Worm (Caenorhabditis elegans): Measurements from ENCODE around the gene bgal-2.

bgal-2 gene

DNA sequence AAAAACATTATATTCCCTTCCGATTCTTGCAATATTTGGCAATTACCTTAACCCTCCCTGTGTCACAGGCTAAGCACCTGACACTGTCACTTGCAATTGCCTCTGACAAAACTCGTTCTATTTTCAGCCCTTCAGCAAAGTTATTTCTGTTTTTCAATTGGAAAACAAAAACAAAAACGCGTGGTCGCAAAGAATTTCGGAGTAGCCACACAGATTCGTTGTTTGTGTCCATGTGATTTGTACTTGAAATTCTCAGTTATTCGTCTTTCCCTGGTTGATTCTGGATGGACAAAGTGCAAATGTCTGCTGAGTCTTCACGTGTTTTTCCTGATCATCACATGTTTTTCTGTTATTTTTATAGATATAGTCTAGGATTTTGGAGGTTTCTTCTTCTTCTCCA, 48.7 kb upstream of the bgal-2 start (continued):
- TF ChIP-seq mxl-2 (GFP tag; conservative IDR thresholded peaks at IDR 0.05) (no peak), hif-1 (tag; optimal IDR thresholded peaks at IDR 0.05) (peak in 1 of 2 experiments; percentile 54), ztf-7 (tag; optimal IDR thresholded peaks at IDR 0.05) (no peak), php-3 (GFP tag; IDR thresholded peaks at IDR 0.05) (no peak), ceh-62 (tag; optimal IDR thresholded peaks at IDR 0.05) (no peak), R02D3.7 (tag; optimal IDR thresholded peaks at IDR 0.05) (no peak), nhr-41 (GFP tag; IDR thresholded peaks at IDR 0.05) (no peak), nhr-25 (tag; optimal IDR thresholded peaks at IDR 0.05; ENCODE audit: borderline replicate concordance, insufficient read depth) (no peak), ctbp-1 (GFP tag; IDR thresholded peaks at IDR 0.05) (no peak; the same call in 1 of the 2 replicates), Y5F2A.4 (GFP tag; optimal IDR thresholded peaks at IDR 0.05) (no peak), lin-29 (GFP tag; IDR thresholded peaks at IDR 0.05) (no peak), ceh-82 (tag; optimal IDR thresholded peaks at IDR 0.05) (no peak), daf-16 (GFP tag; optimal IDR thresholded peaks at IDR 0.05) (peak in 1 of 2 experiments; percentile 91), daf-16 (tag; optimal IDR thresholded peaks at IDR 0.05) (peak; percentile 23), ceh-44 (GFP tag; IDR thresholded peaks at IDR 0.05) (no peak), nhr-11 (tag; optimal IDR thresholded peaks at IDR 0.05) (peak; percentile 46), zfp-3 (GFP tag; conservative IDR thresholded peaks at IDR 0.05) (no peak), ceh-32 (tag; optimal IDR thresholded peaks at IDR 0.05; ENCODE audit: poor library complexity) (no peak), nhr-102 (tag; optimal IDR thresholded peaks at IDR 0.05) (peak; percentile 17), F44E2.7 (GFP tag; IDR thresholded peaks at IDR 0.05) (no peak), mdl-1 (tag; optimal IDR thresholded peaks at IDR 0.05) (peak; percentile 50 to 91), ces-1 (GFP tag; optimal IDR thresholded peaks at IDR 0.05) (no peak), hmg-1.1 (GFP tag; IDR thresholded peaks at IDR 0.05) (no peak), rbr-2 (tag; optimal IDR thresholded peaks at IDR 0.05) (no peak), daf-12 (tag; optimal IDR thresholded peaks at IDR 0.05) (no peak), unc-62 (GFP tag; optimal IDR thresholded peaks at IDR 0.05 in 1 of 2) (peak in 1 of 2 experiments; percentile 59), unc-62 (tag; optimal IDR thresholded peaks at IDR 0.05) (no peak), snpc-1.2 (GFP tag; IDR thresholded peaks at IDR 0.05) (no peak), zag-1 (tag; optimal IDR thresholded peaks at IDR 0.05) (no peak), unc-130 (GFP tag; optimal IDR thresholded peaks at IDR 0.05) (no peak), Y48G9A.11 (GFP tag; IDR thresholded peaks at IDR 0.05) (no peak), mep-1 (tag; optimal IDR thresholded peaks at IDR 0.05) (no peak), dmd-8 (GFP tag; IDR thresholded peaks at IDR 0.05) (no peak), F26F4.8 (GFP tag; conservative IDR thresholded peaks at IDR 0.05) (no peak), lin-1 (GFP tag; IDR thresholded peaks at IDR 0.05) (no peak), gei-8 (GFP tag; optimal IDR thresholded peaks at IDR 0.05) (no peak), nhr-42 (GFP tag; IDR thresholded peaks at IDR 0.05) (no peak), lin-13 (GFP tag; optimal IDR thresholded peaks at IDR 0.05) (no peak), sdz-12 (GFP tag; optimal IDR thresholded peaks at IDR 0.05) (no peak), mes-2 (tag; optimal IDR thresholded peaks at IDR 0.05; ENCODE audit: poor library complexity, severe bottlenecking) (no peak), fkh-10 (GFP tag; optimal IDR thresholded peaks at IDR 0.05) (no peak), ceh-28 (tag; optimal IDR thresholded peaks at IDR 0.05) (no peak), F49E8.2 (tag; optimal IDR thresholded peaks at IDR 0.05; ENCODE audit: borderline replicate concordance) (no peak), arid-1 (GFP tag; conservative IDR thresholded peaks at IDR 0.05) (no peak), dpl-1 (GFP tag; optimal IDR thresholded peaks at IDR 0.05) (no peak), attf-4 (tag; optimal IDR thresholded peaks at IDR 0.05) (no peak), spr-1 (tag; optimal IDR thresholded peaks at IDR 0.05) (no peak), hlh-30 (tag; optimal IDR thresholded peaks at IDR 0.05; ENCODE audit: insufficient read depth) (peak; percentile 95), nhr-77 (tag; optimal IDR thresholded peaks at IDR 0.05) (no peak), lsy-2 (tag; optimal IDR thresholded peaks at IDR 0.05) (peak in 1 of 2 experiments; percentile 40), lir-3 (tag; optimal IDR thresholded peaks at IDR 0.05) (no peak), hlh-11 (tag; optimal IDR thresholded peaks at IDR 0.05) (peak; percentile 66)

All from whole organism, L4 larva.